Fruit fly (Drosophila melanogaster) whole organism, pupa: Measurements from ENCODE around the gene CG6700.
A peak's percentile ranks its signal among the peaks of the same experiment; 100 is the strongest.

Experiments
- CG12605 ChIP-seq: fragments of 200-800 bp; sonication (Bioruptor generic); IDR thresholded peaks from 2 replicates; pipeline ENCODE4 v1.3.6; 2022; ENCODE audit warnings: missing biosample characterization, missing genetic modification characterization
- CG13204 ChIP-seq: fragments of 200-800 bp; sonication (Bioruptor generic); optimal IDR thresholded peaks from 2 replicates; lab custom pipeline; 2018; ENCODE audit warnings: missing biosample characterization, mild to moderate bottlenecking, missing genetic modification characterization, moderate library complexity
- CG15710 ChIP-seq: fragments of 200-800 bp; sonication (Bioruptor generic); optimal IDR thresholded peaks from 2 replicates; lab custom pipeline; 2018; ENCODE audit warnings: missing biosample characterization, mild to moderate bottlenecking, missing genetic modification characterization, moderate library complexity
- CG34367 ChIP-seq: fragments of 200-800 bp; sonication (Bioruptor generic); optimal IDR thresholded peaks from 2 replicates; lab custom pipeline; 2018; ENCODE audit warnings: missing biosample characterization, mild to moderate bottlenecking, missing genetic modification characterization
- CG4496 ChIP-seq: fragments of 200-800 bp; sonication (Bioruptor generic); IDR thresholded peaks from 3 replicates; pipeline ENCODE4 v1.3.6; 2022; ENCODE audit warnings: missing biosample characterization, missing genetic modification characterization
- CG8159 ChIP-seq: fragments of 200-800 bp; sonication (Bioruptor generic); optimal IDR thresholded peaks from 3 replicates; lab custom pipeline; 2018; ENCODE audit warnings: missing biosample characterization, mild to moderate bottlenecking, missing genetic modification characterization, moderate library complexity
- CG8301 ChIP-seq: fragments of 200-800 bp; sonication (Bioruptor generic); optimal IDR thresholded peaks from 2 replicates; lab custom pipeline; 2018; ENCODE audit warnings: missing biosample characterization, mild to moderate bottlenecking, missing genetic modification characterization
- CG9948 ChIP-seq: fragments of 200-800 bp; sonication (Bioruptor generic); optimal IDR thresholded peaks from 2 replicates; lab custom pipeline; 2018; ENCODE audit warnings: missing biosample characterization, mild to moderate bottlenecking, missing genetic modification characterization, moderate library complexity
- Ets98B ChIP-seq: fragments of 200-800 bp; sonication (Bioruptor generic); IDR thresholded peaks from 2 replicates; pipeline ENCODE4 v1.3.6; 2022; ENCODE audit warnings: missing biosample characterization, missing genetic modification characterization
- Pif1A ChIP-seq: fragments of 200-800 bp; sonication (Bioruptor generic); optimal IDR thresholded peaks from 3 replicates; lab custom pipeline; 2016; ENCODE audit warnings: missing biosample characterization, missing genetic modification characterization
- rn ChIP-seq: fragments of 200-800 bp; sonication (Bioruptor generic); IDR thresholded peaks from 2 replicates; pipeline ENCODE4 v1.3.6; 2022; ENCODE audit warnings: missing biosample characterization, missing genetic modification characterization

dm6 chr2L:10850320-10850990, 8.1 kb upstream of the CG6700 start, which contains the start of gene porin:
- TF ChIP-seq Pif1A (GFP tag; lab: Kevin White, UChicago), result no peak
- no peak for TF ChIP-seq CG9948 (tag; lab: Kevin White, UChicago)
- TF ChIP-seq CG15710, result no peak
- TF ChIP-seq CG8159 (tag; lab: Kevin White, UChicago), result no peak
- no peak for TF ChIP-seq CG4496 (GFP tag; lab: Robert Waterston, UW)
- TF ChIP-seq rn (GFP tag; lab: Robert Waterston, UW), result no peak
- no peak for TF ChIP-seq CG8301 (tag; lab: Kevin White, UChicago)
- 0 out of 2 replicates have a peak, but pooled peaks have one; percentile 11 for TF ChIP-seq Ets98B
- TF ChIP-seq CG12605 (GFP tag; lab: Robert Waterston, UW), result no peak
- TF ChIP-seq CG34367 (tag; lab: Kevin White, UChicago), result no peak
- TF ChIP-seq CG13204 (GFP tag; lab: Kevin White, UChicago), result no peak
